Worm (Caenorhabditis elegans) whole organism, L1 larva: ENCODE data around the gene Y38H6C.13.

Experiments
- C16A3.4 ChIP-seq: fragments of 150-350 bp; optimal IDR thresholded peaks from 2 replicates; lab custom pipeline; 2014; ENCODE audit warnings: missing biosample characterization, missing genetic modification characterization
- C34B4.2 ChIP-seq: sonication (generic microtip); optimal IDR thresholded peaks from 2 replicates; lab custom pipeline; 2017; ENCODE audit warnings: mild to moderate bottlenecking, missing genetic modification characterization, missing compliant biosample characterization
- F16B12.6 ChIP-seq: fragments of 150-350 bp; optimal IDR thresholded peaks from 2 replicates; lab custom pipeline; 2014; ENCODE audit warnings: missing biosample characterization, missing genetic modification characterization
- Y116A8C.19 ChIP-seq: sonication (generic microtip); optimal IDR thresholded peaks from 2 replicates; lab custom pipeline; 2016; ENCODE audit warnings: missing compliant biosample characterization, missing genetic modification characterization, borderline replicate concordance
- ama-1 ChIP-seq: fragments of 150-350 bp; optimal IDR thresholded peaks from 2 replicates; lab custom pipeline; 2014
- blmp-1 ChIP-seq: fragments of 150-350 bp; optimal IDR thresholded peaks from 2 replicates; lab custom pipeline; 2014; ENCODE audit warnings: missing biosample characterization, missing genetic modification characterization
- ceh-82 ChIP-seq, 3 experiments: fragments of 150-350 bp in 1 of 3; sonication (generic microtip) in 2 of 3; optimal IDR thresholded peaks; 2 replicates each; lab custom pipeline; 2014 to 2017; ENCODE audit warnings: missing biosample characterization in 3 of 3, missing genetic modification characterization in 3 of 3
- ceh-88 ChIP-seq: fragments of 200-800 bp; sonication (Bioruptor generic); IDR thresholded peaks from 2 replicates; pipeline ENCODE4 v1.3.6; 2022; ENCODE audit warnings: missing genetic modification characterization, missing compliant biosample characterization
- dpl-1 ChIP-seq, 3 experiments: fragments of 150-350 bp in 2 of 3; sonication (generic microtip) in 1 of 3; optimal IDR thresholded peaks; 2 replicates each; lab custom pipeline; 2014 to 2017; ENCODE audit warnings: missing biosample characterization in 3 of 3, missing genetic modification characterization in 3 of 3, missing genetic modification reagents in 3 of 3
- dsc-1 ChIP-seq: sonication (generic microtip); optimal IDR thresholded peaks from 2 replicates; lab custom pipeline; 2016; ENCODE audit warnings: mild to moderate bottlenecking, missing genetic modification characterization, missing compliant biosample characterization
- efl-1 ChIP-seq, 4 experiments: fragments of 150-350 bp; optimal IDR thresholded peaks in 3 of 4; peaks in 1 of 4; 1 replicate in 1 of 4; 2 replicates in 3 of 4; lab custom pipeline; 2014; ENCODE audit warnings: missing biosample characterization in 2 of 4, missing genetic modification characterization in 2 of 4, missing genetic modification reagents in 2 of 4
- egl-13 ChIP-seq: sonication (generic microtip); optimal IDR thresholded peaks from 2 replicates; lab custom pipeline; 2016; ENCODE audit warnings: missing genotype, missing genetic modification reagents, missing genetic modification characterization, missing compliant biosample characterization
- elt-3 ChIP-seq, 6 experiments: fragments of 150-350 bp in 1 of 6; sonication (generic microtip); optimal IDR thresholded peaks; 2 replicates each; lab custom pipeline; 2017 to 2018; ENCODE audit warnings: missing biosample characterization in 6 of 6, missing genetic modification characterization in 6 of 6, inconsistent platforms in 1 of 6
- fkh-10 ChIP-seq: sonication (generic microtip); optimal IDR thresholded peaks from 2 replicates; lab custom pipeline; 2017; ENCODE audit warnings: missing biosample characterization, missing genetic modification reagents, missing genetic modification characterization
- fkh-8 ChIP-seq: sonication (generic microtip); optimal IDR thresholded peaks from 2 replicates; lab custom pipeline; 2016; ENCODE audit warnings: mild to moderate bottlenecking, missing genetic modification characterization, missing compliant biosample characterization
- fos-1 ChIP-seq: fragments of 150-350 bp; optimal IDR thresholded peaks from 2 replicates; lab custom pipeline; 2014; ENCODE audit warnings: missing biosample characterization, missing genetic modification characterization
- irx-1 ChIP-seq: sonication (generic microtip); optimal IDR thresholded peaks from 2 replicates; lab custom pipeline; 2016; ENCODE audit warnings: missing genetic modification characterization, missing compliant biosample characterization
- isw-1 ChIP-seq: fragments of 200-800 bp; sonication (Bioruptor generic); IDR thresholded peaks from 2 replicates; pipeline ENCODE4 v1.3.6; 2022; ENCODE audit warnings: missing genetic modification characterization, missing compliant biosample characterization
- lin-13 ChIP-seq: fragments of 150-350 bp; optimal IDR thresholded peaks from 2 replicates; lab custom pipeline; 2014; ENCODE audit warnings: missing biosample characterization, missing genetic modification reagents, missing genetic modification characterization
- lin-14 ChIP-seq: fragments of 200-800 bp; sonication (Bioruptor generic); optimal IDR thresholded peaks from 2 replicates; lab custom pipeline; 2018; ENCODE audit warnings: mild to moderate bottlenecking, missing genetic modification characterization, moderate library complexity, missing compliant biosample characterization
- lin-35 ChIP-seq, 2 experiments: fragments of 150-350 bp; optimal IDR thresholded peaks; 2 replicates each; lab custom pipeline; 2014; ENCODE audit warnings: missing biosample characterization in 2 of 2, missing genetic modification characterization in 2 of 2, missing genetic modification reagents in 2 of 2
- lsy-2 ChIP-seq, 2 experiments: fragments of 150-350 bp; optimal IDR thresholded peaks; 2 replicates each; lab custom pipeline; 2014; ENCODE audit warnings: missing biosample characterization in 2 of 2, missing genetic modification characterization in 2 of 2
- mdl-1 ChIP-seq, 2 experiments: fragments of 150-350 bp; optimal IDR thresholded peaks; 2 replicates each; lab custom pipeline; 2014 to 2017; ENCODE audit warnings: missing biosample characterization in 2 of 2, missing genetic modification characterization in 2 of 2, inconsistent platforms in 1 of 2
- mep-1 ChIP-seq: fragments of 150-350 bp; optimal IDR thresholded peaks from 2 replicates; lab custom pipeline; 2014; ENCODE audit warnings: missing biosample characterization, missing genetic modification characterization
- nhr-19 ChIP-seq: fragments of 200-800 bp; sonication (Bioruptor generic); conservative IDR thresholded peaks from 2 replicates; pipeline ENCODE4 v1.3.6; 2022; ENCODE audit warnings: missing genetic modification characterization, missing compliant biosample characterization
- nhr-20 ChIP-seq: sonication (generic microtip); optimal IDR thresholded peaks from 2 replicates; lab custom pipeline; 2016; ENCODE audit warnings: mild to moderate bottlenecking, missing genetic modification characterization, missing compliant biosample characterization
- nhr-237 ChIP-seq: fragments of 150-350 bp; optimal IDR thresholded peaks from 2 replicates; lab custom pipeline; 2014; ENCODE audit warnings: missing biosample characterization, missing genetic modification characterization
- nhr-47 ChIP-seq: sonication (generic microtip); optimal IDR thresholded peaks from 2 replicates; lab custom pipeline; 2016; ENCODE audit warnings: mild to moderate bottlenecking, missing genetic modification characterization, moderate library complexity, missing compliant biosample characterization
- nhr-71 ChIP-seq: sonication (generic microtip); optimal IDR thresholded peaks from 2 replicates; lab custom pipeline; 2016; ENCODE audit warnings: mild to moderate bottlenecking, missing genetic modification characterization, moderate library complexity, missing compliant biosample characterization
- nhr-77 ChIP-seq: fragments of 150-350 bp; optimal IDR thresholded peaks from 2 replicates; lab custom pipeline; 2014; ENCODE audit warnings: missing biosample characterization, missing genetic modification characterization
- nhr-85 ChIP-seq: sonication (generic microtip); peaks from one replicate; lab custom pipeline; 2016; ENCODE audit warnings: missing genetic modification characterization, inconsistent platforms, missing compliant biosample characterization
- rnt-1 ChIP-seq: sonication (generic microtip); optimal IDR thresholded peaks from 2 replicates; lab custom pipeline; 2016; ENCODE audit warnings: mild to moderate bottlenecking, missing genetic modification characterization, moderate library complexity, missing compliant biosample characterization
- skn-1 ChIP-seq: fragments of 150-350 bp; optimal IDR thresholded peaks from 2 replicates; lab custom pipeline; 2014; ENCODE audit warnings: missing biosample characterization, missing genetic modification characterization
- snu-23 ChIP-seq: sonication (generic microtip); optimal IDR thresholded peaks from 2 replicates; lab custom pipeline; 2016; ENCODE audit warnings: missing genetic modification characterization, missing compliant biosample characterization
- swsn-7 ChIP-seq: sonication (generic microtip); optimal IDR thresholded peaks from 2 replicates; lab custom pipeline; 2016; ENCODE audit warnings: missing genetic modification characterization, missing compliant biosample characterization
- tbx-2 ChIP-seq: sonication (generic microtip); optimal IDR thresholded peaks from 2 replicates; lab custom pipeline; 2016; ENCODE audit warnings: missing genetic modification characterization, missing compliant biosample characterization
- tlp-1 ChIP-seq: fragments of 150-350 bp; optimal IDR thresholded peaks from 2 replicates; lab custom pipeline; 2014; ENCODE audit warnings: missing biosample characterization, missing genetic modification characterization
- unc-130 ChIP-seq: fragments of 150-350 bp; optimal IDR thresholded peaks from 2 replicates; lab custom pipeline; 2017; ENCODE audit warnings: missing biosample characterization, missing genetic modification characterization, inconsistent platforms
- unc-98 ChIP-seq: fragments of 200-800 bp; sonication (Bioruptor generic); IDR thresholded peaks from 2 replicates; pipeline ENCODE4 v1.3.6; 2022; ENCODE audit warnings: missing genetic modification characterization, missing compliant biosample characterization
- xbp-1 ChIP-seq: sonication (generic microtip); optimal IDR thresholded peaks from 2 replicates; lab custom pipeline; 2016; ENCODE audit warnings: missing genetic modification characterization, missing compliant biosample characterization
- zag-1 ChIP-seq: fragments of 150-350 bp; optimal IDR thresholded peaks from 2 replicates; lab custom pipeline; 2014; ENCODE audit warnings: missing biosample characterization, missing genetic modification characterization
- zip-4 ChIP-seq: fragments of 200-800 bp; sonication (Bioruptor generic); optimal IDR thresholded peaks from 2 replicates; lab custom pipeline; 2018; ENCODE audit warnings: mild to moderate bottlenecking, missing genetic modification characterization, moderate library complexity, missing compliant biosample characterization
- ztf-4 ChIP-seq: fragments of 150-350 bp; optimal IDR thresholded peaks from 2 replicates; lab custom pipeline; 2014; ENCODE audit warnings: missing biosample characterization, missing genetic modification characterization

Y38H6C.13 gene

DNA sequence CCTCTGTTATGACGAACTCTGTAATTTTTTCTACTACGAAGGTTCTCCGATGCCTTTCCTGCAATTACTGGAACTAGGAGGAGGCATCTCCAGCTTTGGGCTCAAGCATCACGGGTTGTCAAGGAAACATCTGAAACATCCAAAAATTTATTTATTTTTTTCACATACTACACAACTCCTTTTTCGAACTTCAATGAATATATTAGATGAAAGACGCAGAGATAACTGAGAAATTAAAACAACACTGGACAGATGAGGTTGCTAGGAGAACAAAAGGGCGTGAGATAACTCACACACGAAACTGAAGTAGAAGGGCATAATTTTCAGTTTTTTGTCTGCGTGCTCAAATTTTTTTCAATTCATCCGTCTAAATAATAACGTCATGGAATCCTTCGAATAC is at the start of gene Y38H6C.13:
Gene Y38H6C.13 (plus strand): TSS at position 301 of the 400 bp plus-strand sequence.
- no peak for TF ChIP-seq egl-13 (tag; lab: Kevin White, UChicago)
- no peak for TF ChIP-seq tlp-1 (tag; lab: Kevin White, UChicago)
- peak; percentile 3 for TF ChIP-seq fkh-8
- TF ChIP-seq irx-1 (tag; lab: Kevin White, UChicago): no peak
- TF ChIP-seq rnt-1: no peak
- TF ChIP-seq, all 84 proteins: peak for 1

DNA sequence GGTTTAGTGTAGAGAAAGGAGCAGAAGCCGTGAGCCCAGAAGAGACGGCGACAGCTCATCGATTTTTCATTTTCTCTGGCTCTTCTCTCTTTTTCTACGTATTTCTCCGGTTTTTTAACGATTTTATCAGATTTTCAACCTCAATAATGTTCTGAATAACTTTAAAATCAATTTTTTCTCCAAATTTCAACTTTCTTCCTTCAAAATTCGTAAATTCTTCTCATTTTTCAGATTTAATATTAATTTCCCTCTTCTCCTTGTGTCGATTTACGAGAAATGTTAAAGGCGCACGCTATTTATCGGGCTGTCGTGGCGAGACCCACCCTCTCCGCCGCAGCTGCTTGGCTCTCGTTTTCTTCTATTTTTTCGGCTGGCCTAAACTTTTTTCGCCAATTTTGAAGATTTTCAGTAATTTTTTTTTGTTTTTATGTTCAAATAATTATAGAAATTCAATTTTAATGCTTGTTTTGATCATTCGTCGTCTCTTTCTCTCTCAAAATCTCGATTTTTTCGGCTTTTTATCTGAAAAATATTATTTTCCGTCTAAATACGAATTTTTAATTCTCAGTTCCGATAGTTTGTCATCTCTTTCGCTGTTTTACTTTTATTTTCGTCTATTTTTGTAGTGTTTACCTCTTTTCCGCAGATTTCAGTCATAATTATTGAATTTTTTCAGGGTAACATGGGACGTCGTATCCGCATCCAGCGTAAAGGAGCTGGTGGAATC is 48.4 kb upstream of the Y38H6C.13 start, which contains the start of the genes calf-1 and rpl-2:
Gene calf-1 (minus strand): TSS at position 77 of the 727 bp plus-strand sequence.
Gene rpl-2 (plus strand): TSS at position 677 of the 727 bp plus-strand sequence.
- TF ChIP-seq tbx-2: peak; percentile 68
- peak; percentile 43 for TF ChIP-seq nhr-19
- TF ChIP-seq nhr-71 (tag; lab: Kevin White, UChicago): peak; percentile 78
- TF ChIP-seq ama-1 (lab: Kevin White, UChicago): no peak
- TF ChIP-seq blmp-1: peak; percentile 60
- no peak for TF ChIP-seq fos-1 (tag; lab: Kevin White, UChicago)
- TF ChIP-seq C34B4.2 (tag; lab: Kevin White, UChicago): no peak
- TF ChIP-seq elt-3 (tag; optimal IDR thresholded peaks at IDR 0.05; lab: Kevin White, UChicago): peak in 1 of 6 experiments; percentile 51
- TF ChIP-seq swsn-7: peak; percentile 53
- TF ChIP-seq snu-23: peak; percentile 79
- no peak for TF ChIP-seq zip-4 (GFP tag; lab: Kevin White, UChicago)
- TF ChIP-seq nhr-20 (tag; lab: Kevin White, UChicago): peak; percentile 51
- TF ChIP-seq unc-98: no peak
- peak; percentile 67 for TF ChIP-seq C16A3.4 (tag; lab: Kevin White, UChicago)
- peak; percentile 57 for TF ChIP-seq dsc-1
- TF ChIP-seq xbp-1 (tag; lab: Kevin White, UChicago): peak; percentile 59
- TF ChIP-seq lin-14 (GFP tag; lab: Kevin White, UChicago): no peak
- TF ChIP-seq fkh-10: no peak
- TF ChIP-seq Y116A8C.19 (tag; lab: Kevin White, UChicago): no peak
- TF ChIP-seq efl-1 (optimal IDR thresholded peaks at IDR 0.05; lab: Kevin White, UChicago): peak; percentile 69 to 70
- peak; percentile 63 to 94 for TF ChIP-seq efl-1 (GFP tag; optimal IDR thresholded peaks at IDR 0.05 in 1 of 2; lab: Kevin White, UChicago)
- TF ChIP-seq skn-1 (tag; lab: Kevin White, UChicago): peak; percentile 65
- no peak for TF ChIP-seq mdl-1 (tag; optimal IDR thresholded peaks at IDR 0.05; lab: Kevin White, UChicago)
- TF ChIP-seq nhr-77 (tag; lab: Kevin White, UChicago): peak; percentile 14
- peak; percentile 24 to 61 (median 59) for TF ChIP-seq ceh-82 (tag; optimal IDR thresholded peaks at IDR 0.05; lab: Kevin White, UChicago)
- TF ChIP-seq F16B12.6 (tag; lab: Kevin White, UChicago): peak; percentile 57
- peak; percentile 59 for TF ChIP-seq fkh-8
- peak; percentile 62 for TF ChIP-seq rnt-1
- TF ChIP-seq lin-13 (GFP tag; lab: Kevin White, UChicago): peak; percentile 28
- no peak for TF ChIP-seq ztf-4 (tag; lab: Kevin White, UChicago)
- TF ChIP-seq isw-1: peak; percentile 51
- peak; percentile 69 for TF ChIP-seq nhr-47 (tag; lab: Kevin White, UChicago)
- peak; percentile 33 to 86 for TF ChIP-seq lsy-2 (tag; optimal IDR thresholded peaks at IDR 0.05; lab: Kevin White, UChicago)
- TF ChIP-seq zag-1 (tag; lab: Kevin White, UChicago): no peak
- TF ChIP-seq nhr-237 (tag; lab: Kevin White, UChicago): peak; percentile 9
- TF ChIP-seq unc-130 (tag; lab: Kevin White, UChicago): peak; percentile 42
- TF ChIP-seq ceh-88 (GFP tag; lab: Robert Waterston, UW): no peak
- peak; percentile 55 to 67 (median 63) for TF ChIP-seq dpl-1 (GFP tag; optimal IDR thresholded peaks at IDR 0.05; lab: Kevin White, UChicago)
- TF ChIP-seq nhr-85 (tag; lab: Kevin White, UChicago): peak; percentile 80
- peak; percentile 62 to 84 for TF ChIP-seq lin-35 (GFP tag; optimal IDR thresholded peaks at IDR 0.05; lab: Kevin White, UChicago)
- TF ChIP-seq mep-1: peak; percentile 79
